Worm (Caenorhabditis elegans) whole organism, midembryonic: Measurements from ENCODE around the gene mlc-6.

Experiments used
- T22C8.4 ChIP-seq: fragments of 200-800 bp; sonication (Bioruptor generic); IDR thresholded peaks from 2 replicates; pipeline ENCODE4 v1.3.6; 2022; ENCODE audit warnings: missing genetic modification characterization, missing compliant biosample characterization
- cog-1 ChIP-seq: sonication (generic microtip); optimal IDR thresholded peaks from 2 replicates; lab custom pipeline; 2016; ENCODE audit warnings: missing genetic modification characterization, missing compliant biosample characterization
- flt-1 ChIP-seq: fragments of 200-800 bp; sonication (Bioruptor generic); IDR thresholded peaks from 2 replicates; pipeline ENCODE4 v1.3.6; 2022; ENCODE audit warnings: missing genetic modification characterization, missing compliant biosample characterization
- klf-2 ChIP-seq: fragments of 200-800 bp; sonication (Bioruptor generic); conservative IDR thresholded peaks from 2 replicates; pipeline ENCODE4 v1.3.6; 2022; ENCODE audit warnings: missing genetic modification reagents, missing genetic modification characterization, missing compliant biosample characterization
- med-1 ChIP-seq: sonication (generic microtip); optimal IDR thresholded peaks from 2 replicates; lab custom pipeline; 2017; ENCODE audit warnings: missing genetic modification characterization, mild to moderate bottlenecking, missing compliant biosample characterization, antibody characterized with exemption, missing genetic modification reagents; ENCODE audit not compliant: insufficient read depth
- ref-1 ChIP-seq: fragments of 200-800 bp; sonication (Bioruptor generic); conservative IDR thresholded peaks from 2 replicates; pipeline ENCODE4 v1.3.6; 2022; ENCODE audit warnings: missing genetic modification reagents, missing genetic modification characterization, missing compliant biosample characterization
- tab-1 ChIP-seq: fragments of 200-800 bp; sonication (Bioruptor generic); IDR thresholded peaks from 2 replicates; pipeline ENCODE4 v1.3.6; 2022; ENCODE audit warnings: missing genetic modification characterization, missing compliant biosample characterization
- ztf-23 ChIP-seq: fragments of 200-800 bp; sonication (Bioruptor generic); IDR thresholded peaks from 2 replicates; pipeline ENCODE4 v1.3.6; 2022; ENCODE audit warnings: missing genetic modification reagents, missing genetic modification characterization, missing compliant biosample characterization
- ztf-29 ChIP-seq: fragments of 200-800 bp; sonication (Bioruptor generic); IDR thresholded peaks from 2 replicates; pipeline ENCODE4 v1.3.6; 2022; ENCODE audit warnings: missing genetic modification reagents, missing genetic modification characterization, missing compliant biosample characterization

Gene mlc-6

ce11 chrX:14246518-14246917 lies at the start of gene mlc-6:
TSS of gene mlc-6 (minus strand) at chrX:14246618.
- TF ChIP-seq cog-1 (tag; lab: Kevin White, UChicago) (no peak), klf-2 (no peak), flt-1 (GFP tag; lab: Robert Waterston, UW) (no peak)

DNA sequence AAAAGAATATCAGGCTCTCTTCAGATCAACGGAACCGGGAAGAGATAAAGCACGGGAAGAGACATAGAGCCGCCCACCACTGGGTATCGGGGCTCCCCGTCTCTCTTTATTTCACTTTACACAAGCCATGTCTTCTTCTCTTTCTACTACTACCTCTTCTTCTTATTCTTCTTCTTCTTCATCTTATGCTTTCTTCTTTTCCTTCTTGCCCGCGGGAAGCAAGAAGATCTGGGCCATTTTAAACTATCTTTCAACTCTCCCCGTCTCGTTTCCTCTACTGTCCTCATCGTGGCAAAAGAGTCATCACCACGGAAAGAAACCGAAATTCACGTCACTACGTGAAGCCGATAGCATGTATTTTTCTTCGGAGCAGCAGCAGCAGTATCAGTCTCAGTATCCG lies 46.2 kb upstream of the mlc-6 start:
- TF ChIP-seq klf-2 (no peak), med-1 (GFP tag; lab: Kevin White, UChicago) (no peak), flt-1 (GFP tag; lab: Robert Waterston, UW) (no peak), ref-1 (GFP tag; lab: Robert Waterston, UW) (no peak), T22C8.4 (GFP tag; lab: Robert Waterston, UW) (no peak), ztf-29 (GFP tag; lab: Robert Waterston, UW) (no peak)

DNA sequence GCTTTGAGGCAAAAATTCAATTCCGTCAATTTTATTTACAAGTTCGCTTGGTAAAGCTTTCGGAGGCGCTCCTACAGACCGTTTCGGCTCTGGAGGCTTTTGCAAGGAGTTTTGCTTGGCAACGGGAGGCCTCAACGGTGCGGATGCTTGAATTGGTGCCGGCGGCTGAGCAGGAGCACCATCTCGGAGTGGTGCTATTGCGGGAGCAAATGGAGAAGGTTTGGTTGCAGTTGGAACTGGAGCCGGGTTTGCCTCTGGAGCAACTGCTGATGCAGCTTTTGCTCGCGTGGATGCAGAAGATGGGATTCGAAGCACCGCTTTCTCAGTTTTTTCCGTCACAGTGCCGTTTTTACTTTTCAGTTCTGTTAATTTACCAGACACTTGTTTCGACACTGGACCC lies 43.6 kb upstream of the mlc-6 start:
- no peak for TF ChIP-seq T22C8.4 (GFP tag; lab: Robert Waterston, UW)
- no peak for TF ChIP-seq ztf-29 (GFP tag; lab: Robert Waterston, UW)
- TF ChIP-seq flt-1 (GFP tag; lab: Robert Waterston, UW): no peak
- TF ChIP-seq tab-1 (GFP tag; lab: Robert Waterston, UW): no peak
- TF ChIP-seq ref-1 (GFP tag; lab: Robert Waterston, UW): no peak
- no peak for TF ChIP-seq med-1 (GFP tag; lab: Kevin White, UChicago)
- TF ChIP-seq klf-2: no peak
- TF ChIP-seq ztf-23 (GFP tag; lab: Robert Waterston, UW): no peak
- TF ChIP-seq cog-1 (tag; lab: Kevin White, UChicago): no peak

ce11 chrX:14287888-14288287 lies 41.5 kb upstream of the mlc-6 start:
- no peak for TF ChIP-seq flt-1 (GFP tag; lab: Robert Waterston, UW)
- TF ChIP-seq ztf-29 (GFP tag; lab: Robert Waterston, UW): no peak
- TF ChIP-seq ref-1 (GFP tag; lab: Robert Waterston, UW): no peak
- TF ChIP-seq klf-2: no peak
- no peak for TF ChIP-seq cog-1 (tag; lab: Kevin White, UChicago)
- no peak for TF ChIP-seq tab-1 (GFP tag; lab: Robert Waterston, UW)
- TF ChIP-seq T22C8.4 (GFP tag; lab: Robert Waterston, UW): no peak
- no peak for TF ChIP-seq med-1 (GFP tag; lab: Kevin White, UChicago)
- TF ChIP-seq ztf-23 (GFP tag; lab: Robert Waterston, UW): no peak

DNA sequence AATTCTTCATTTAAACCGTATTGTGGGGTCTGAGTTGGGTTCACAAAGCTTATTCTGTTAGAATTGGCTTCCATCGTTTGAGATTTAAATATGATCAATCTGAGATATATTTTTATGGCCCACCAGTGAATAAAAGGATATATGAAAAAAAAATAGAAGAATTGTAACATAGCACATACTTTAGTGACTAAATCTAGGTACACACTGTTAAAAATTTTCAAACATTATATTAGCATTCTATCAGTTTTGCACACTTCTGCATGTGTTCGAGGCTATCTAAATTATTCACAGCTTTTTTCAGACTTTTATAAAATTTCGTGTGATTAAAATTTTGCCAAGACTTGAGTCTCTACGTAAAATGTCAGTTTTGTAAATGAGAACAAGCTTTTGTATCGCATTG lies 35.1 kb upstream of the mlc-6 start, which contains the start of gene E02H4.2:
TSS of gene E02H4.2 (minus strand) at position 101 of the 400 bp plus-strand sequence.
- TF ChIP-seq flt-1 (GFP tag; lab: Robert Waterston, UW): no peak
- TF ChIP-seq ztf-29 (GFP tag; lab: Robert Waterston, UW): no peak
- TF ChIP-seq T22C8.4 (GFP tag; lab: Robert Waterston, UW): no peak
- TF ChIP-seq klf-2: no peak
- TF ChIP-seq ref-1 (GFP tag; lab: Robert Waterston, UW): no peak
- TF ChIP-seq tab-1 (GFP tag; lab: Robert Waterston, UW): no peak
- no peak for TF ChIP-seq cog-1 (tag; lab: Kevin White, UChicago)
- TF ChIP-seq med-1 (GFP tag; lab: Kevin White, UChicago): no peak
- no peak for TF ChIP-seq ztf-23 (GFP tag; lab: Robert Waterston, UW)

- no peak for TF ChIP-seq med-1 (GFP tag; lab: Kevin White, UChicago)
- no peak for TF ChIP-seq ref-1 (GFP tag; lab: Robert Waterston, UW)
- no peak for TF ChIP-seq cog-1 (tag; lab: Kevin White, UChicago)
- TF ChIP-seq tab-1 (GFP tag; lab: Robert Waterston, UW): no peak
- no peak for TF ChIP-seq T22C8.4 (GFP tag; lab: Robert Waterston, UW)
- TF ChIP-seq klf-2: no peak
- TF ChIP-seq ztf-29 (GFP tag; lab: Robert Waterston, UW): no peak
- TF ChIP-seq ztf-23 (GFP tag; lab: Robert Waterston, UW): no peak
- TF ChIP-seq flt-1 (GFP tag; lab: Robert Waterston, UW): no peak
These were observed 21.4 kb upstream of the mlc-6 start, which contains the start of gene del-1 for ce11 chrX:14267781-14268180. TSS of gene del-1 (plus strand) at chrX:14268081.

- TF ChIP-seq ref-1 (GFP tag; lab: Robert Waterston, UW) (no peak), klf-2 (no peak)
These were observed 20.8 kb upstream of the mlc-6 start for ce11 chrX:14267170-14267569.

DNA sequence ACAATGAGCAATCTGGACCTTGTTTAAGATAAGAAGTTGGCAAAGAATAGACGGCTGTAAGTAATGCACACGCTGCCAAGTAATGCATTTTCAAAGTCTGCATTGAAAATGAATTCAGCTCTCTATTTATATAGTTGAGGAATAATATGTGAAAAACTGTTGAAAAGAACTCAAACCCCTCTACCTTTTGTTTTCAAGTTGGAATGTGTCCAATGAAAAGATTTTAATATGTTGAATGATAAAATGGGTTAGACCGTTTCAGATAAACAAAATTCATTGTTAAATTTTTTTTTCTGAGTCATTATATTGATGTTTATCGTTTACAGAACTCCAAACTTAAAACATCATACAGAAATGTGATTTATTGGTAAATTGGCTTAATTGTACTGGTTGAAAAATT lies 17.1 kb upstream of the mlc-6 start, which contains the start of gene E02H4.8:
TSS of gene E02H4.8 (minus strand) at position 101 of the 400 bp plus-strand sequence.
- TF ChIP-seq ztf-29 (GFP tag; lab: Robert Waterston, UW) (no peak), klf-2 (no peak), T22C8.4 (GFP tag; lab: Robert Waterston, UW) (no peak), ztf-23 (GFP tag; lab: Robert Waterston, UW) (no peak), ref-1 (GFP tag; lab: Robert Waterston, UW) (no peak), cog-1 (tag; lab: Kevin White, UChicago) (no peak), tab-1 (GFP tag; lab: Robert Waterston, UW) (no peak), flt-1 (GFP tag; lab: Robert Waterston, UW) (no peak)

DNA sequence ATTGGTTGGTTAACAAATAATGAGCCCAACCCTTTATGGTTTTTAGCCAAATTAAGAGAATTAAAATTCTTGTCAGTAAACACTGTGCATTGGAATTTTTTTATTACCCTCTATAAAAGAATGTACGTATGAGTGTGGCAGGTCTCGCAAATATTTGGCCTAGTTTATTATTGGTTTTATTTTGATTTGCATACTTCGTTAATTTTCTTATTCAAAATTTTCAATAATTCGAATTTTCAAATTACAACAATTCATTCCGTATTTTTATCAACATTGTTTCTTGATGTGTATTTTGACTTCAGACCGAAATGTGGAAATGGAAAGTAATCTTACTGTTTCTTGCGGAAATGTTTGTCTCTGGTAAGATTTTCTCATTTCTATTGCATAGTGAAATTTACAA lies 11.2 kb upstream of the mlc-6 start, which contains the start of gene E02H4.4:
TSS of gene E02H4.4 (plus strand) at position 301 of the 400 bp plus-strand sequence.
- TF ChIP-seq ztf-29 (GFP tag; lab: Robert Waterston, UW): no peak

ce11 chrX:14255973-14256372 lies 9.6 kb upstream of the mlc-6 start, which contains the start of gene E02H4.7:
TSS of gene E02H4.7 (plus strand) at chrX:14256273.
- TF ChIP-seq T22C8.4 (GFP tag; lab: Robert Waterston, UW): no peak
- no peak for TF ChIP-seq tab-1 (GFP tag; lab: Robert Waterston, UW)
- no peak for TF ChIP-seq cog-1 (tag; lab: Kevin White, UChicago)
- no peak for TF ChIP-seq ref-1 (GFP tag; lab: Robert Waterston, UW)
- TF ChIP-seq klf-2: no peak
- no peak for TF ChIP-seq ztf-29 (GFP tag; lab: Robert Waterston, UW)
- TF ChIP-seq flt-1 (GFP tag; lab: Robert Waterston, UW): no peak
- TF ChIP-seq ztf-23 (GFP tag; lab: Robert Waterston, UW): no peak
- TF ChIP-seq med-1 (GFP tag; lab: Kevin White, UChicago): no peak
